Fruit fly (Drosophila melanogaster): ENCODE measurements around the gene PGRP-LD.

DNA sequence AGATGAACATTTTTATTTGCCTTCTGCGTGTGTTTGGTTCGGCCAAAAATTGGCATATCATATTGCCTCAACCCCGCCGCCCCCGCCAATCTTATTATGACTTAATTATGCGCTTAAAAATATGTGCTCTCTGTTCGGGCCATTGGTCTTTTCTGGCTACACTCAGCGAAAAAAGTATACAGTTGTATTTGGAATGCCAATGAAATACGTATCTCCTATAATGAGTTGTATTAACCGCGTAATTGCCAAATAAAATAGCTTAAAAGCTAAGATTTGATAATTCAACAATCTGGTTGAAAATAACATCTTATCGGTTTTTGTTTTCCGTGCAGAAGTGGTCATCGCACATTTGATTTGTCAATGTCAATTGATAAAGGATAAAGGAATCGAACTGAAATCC is 40.2 kb downstream of the PGRP-LD start:
- TF ChIP-seq toe (GFP tag; optimal IDR thresholded peaks at IDR 0.05) (no peak), Mnt (GFP tag; optimal IDR thresholded peaks at IDR 0.05) (no peak), CG33017 (tag; optimal IDR thresholded peaks at IDR 0.05) (no peak), CG12768 (GFP tag; optimal IDR thresholded peaks at IDR 0.05) (no peak), bab1 (GFP tag; optimal IDR thresholded peaks at IDR 0.05) (no peak), Clk (GFP tag; optimal IDR thresholded peaks at IDR 0.05) (no peak), Crg-1 (GFP tag; optimal IDR thresholded peaks at IDR 0.05) (no peak), kay (GFP tag; ENCODE audit: borderline replicate concordance) (no peak), cnc (optimal IDR thresholded peaks at IDR 0.05) (no peak), CG5204 (GFP tag; optimal IDR thresholded peaks at IDR 0.05) (no peak), Hr96 (GFP tag; optimal IDR thresholded peaks at IDR 0.05) (no peak), tj (GFP tag; optimal IDR thresholded peaks at IDR 0.05) (no peak), CG7045 (GFP tag; optimal IDR thresholded peaks at IDR 0.05) (no peak)
